Fruit fly (Drosophila melanogaster): ENCODE data around the gene scaf6.

DNA sequence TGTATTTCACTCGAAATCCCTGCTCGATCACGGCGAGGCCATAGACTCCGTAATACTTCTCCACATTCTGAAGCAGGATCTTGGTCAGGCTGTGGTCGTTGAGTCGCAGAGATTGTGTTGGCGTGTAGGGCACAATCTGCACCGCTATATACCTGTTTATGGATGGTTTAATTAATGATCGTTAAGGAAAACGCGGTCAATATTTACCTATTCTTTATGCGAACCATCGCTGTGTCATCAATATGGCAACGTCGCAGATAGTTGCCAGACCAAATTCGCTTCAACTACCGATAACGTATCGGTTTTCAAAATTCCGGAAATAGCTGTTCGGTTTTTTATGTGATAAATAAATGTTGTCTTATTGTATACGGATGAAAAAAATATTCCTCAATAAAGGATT lies 2.4 kb upstream of the scaf6 start, which contains the start of gene Pop5:
- TF ChIP-seq CG8478 (optimal IDR thresholded peaks at IDR 0.05) (no peak), Dll (optimal IDR thresholded peaks at IDR 0.05) (no peak), EcR (GFP tag; optimal IDR thresholded peaks at IDR 0.05) (no peak), psq (optimal IDR thresholded peaks at IDR 0.05) (no peak), usp (GFP tag; optimal IDR thresholded peaks at IDR 0.05) (no peak)
